Fruit fly (Drosophila melanogaster): ENCODE data around the gene IFT57.
A peak's percentile ranks its signal among the peaks of the same experiment; 100 is the strongest.

The IFT57 gene

dm6 chr2L:3555408-3556058 lies 24.9 kb downstream of the IFT57 start (continued):
- TF ChIP-seq NK7.1 (GFP tag; optimal IDR thresholded peaks at IDR 0.05) (no peak), CHES-1-like (GFP tag; optimal IDR thresholded peaks at IDR 0.05) (no peak), lola (GFP tag; optimal IDR thresholded peaks at IDR 0.05) (peak in 1 of 3 experiments; percentile 65), Stat92E (GFP tag; optimal IDR thresholded peaks at IDR 0.05) (peak in 1 of 3 experiments; percentile 50), CG6683 (GFP tag; optimal IDR thresholded peaks at IDR 0.05) (no peak), CG6272 (GFP tag; IDR thresholded peaks at IDR 0.05) (peak; percentile 44; the same call in 1 of the 2 replicates), Sox100B (GFP tag; optimal IDR thresholded peaks at IDR 0.05) (no peak), schlank (tag; optimal IDR thresholded peaks at IDR 0.05) (no peak), gro (GFP tag; optimal IDR thresholded peaks at IDR 0.05) (no peak), CG16863 (GFP tag; optimal IDR thresholded peaks at IDR 0.05) (no peak), Pdp1 (GFP tag; optimal IDR thresholded peaks at IDR 0.05) (no peak), B-H1 (GFP tag; IDR thresholded peaks at IDR 0.05) (no peak), NFAT (GFP tag; IDR thresholded peaks at IDR 0.05) (no peak), NC2β (GFP tag; optimal IDR thresholded peaks at IDR 0.05) (no peak), knrl (GFP tag; IDR thresholded peaks at IDR 0.05; ENCODE audit: partially characterized antibody) (peak; percentile 50; the same call in 2 of the 3 replicates), CG10565 (GFP tag; optimal IDR thresholded peaks at IDR 0.05) (no peak), MBD-R2 (GFP tag; IDR thresholded peaks at IDR 0.05) (no peak), lbe (GFP tag; optimal IDR thresholded peaks at IDR 0.05) (no peak), ewg (GFP tag; optimal IDR thresholded peaks at IDR 0.05) (no peak), pb (GFP tag; optimal IDR thresholded peaks at IDR 0.05) (no peak), CG9727 (GFP tag; optimal IDR thresholded peaks at IDR 0.05) (peak; percentile 14), gce (GFP tag; IDR thresholded peaks at IDR 0.05) (0 out of 3 replicates have a peak, but pooled peaks have one; percentile 29), Scr (GFP tag; IDR thresholded peaks at IDR 0.05; ENCODE audit: partially characterized antibody) (peak; percentile 64), CG2129 (GFP tag; IDR thresholded peaks at IDR 0.05; ENCODE audit: partially characterized antibody) (peak; percentile 42; the same call in 1 of the 2 replicates), CG9932 (GFP tag; IDR thresholded peaks at IDR 0.05) (no peak), grau (tag; optimal IDR thresholded peaks at IDR 0.05) (no peak), row (GFP tag; IDR thresholded peaks at IDR 0.05) (peak; percentile 60), CG13123 (GFP tag; optimal IDR thresholded peaks at IDR 0.05) (no peak), CG12071 (GFP tag; optimal IDR thresholded peaks at IDR 0.05) (no peak), ac (GFP tag; optimal IDR thresholded peaks at IDR 0.05) (no peak), CG10267 (tag; optimal IDR thresholded peaks at IDR 0.05) (peak; percentile 35), CG5953 (GFP tag; IDR thresholded peaks at IDR 0.05) (no peak), chm (GFP tag; IDR thresholded peaks at IDR 0.05) (peak; percentile 53; the same call in 1 of the 2 replicates), az2 (GFP tag; optimal IDR thresholded peaks at IDR 0.05) (no peak), CG18764 (GFP tag; optimal IDR thresholded peaks at IDR 0.05) (no peak), CG8359 (GFP tag; optimal IDR thresholded peaks at IDR 0.05; ENCODE audit: borderline replicate concordance) (peak; percentile 36), CG32767 (GFP tag; IDR thresholded peaks at IDR 0.05) (0 out of 2 replicates have a peak, but pooled peaks have one; percentile 17), CG12942 (GFP tag; optimal IDR thresholded peaks at IDR 0.05) (no peak), Asciz (GFP tag; optimal IDR thresholded peaks at IDR 0.05) (no peak), sqz (GFP tag; optimal IDR thresholded peaks at IDR 0.05) (no peak), CG3163 (GFP tag; optimal IDR thresholded peaks at IDR 0.05) (no peak), Hr78 (GFP tag; optimal IDR thresholded peaks at IDR 0.05) (peak in 1 of 2 experiments; percentile 88), CG13894 (tag; optimal IDR thresholded peaks at IDR 0.05) (no peak), Mad (GFP tag; optimal IDR thresholded peaks at IDR 0.05) (no peak), yki (optimal IDR thresholded peaks at IDR 0.05) (no peak), tio (GFP tag; optimal IDR thresholded peaks at IDR 0.05) (no peak), fd96Cb (tag; optimal IDR thresholded peaks at IDR 0.05) (peak; percentile 7), CG2678 (tag; optimal IDR thresholded peaks at IDR 0.05) (peak; percentile 48), Dek (tag; optimal IDR thresholded peaks at IDR 0.05) (no peak)
